Fruit fly (Drosophila melanogaster) whole organism, prepupa: Measurements from ENCODE around the gene CG45049.

Experiments
- Blimp-1 ChIP-seq: fragments of 200-800 bp; sonication (Bioruptor generic); optimal IDR thresholded peaks from 3 replicates; lab custom pipeline; 2017; ENCODE audit warnings: missing biosample characterization, missing genetic modification characterization, mild to moderate bottlenecking, moderate library complexity, missing genetic modification reagents
- CG10669 ChIP-seq: fragments of 200-800 bp; sonication (Bioruptor generic); optimal IDR thresholded peaks from 3 replicates; lab custom pipeline; 2018; ENCODE audit warnings: missing biosample characterization, mild to moderate bottlenecking, missing genetic modification characterization, moderate library complexity
- CG11294 ChIP-seq: fragments of 200-800 bp; sonication (Bioruptor generic); IDR thresholded peaks from 2 replicates; pipeline ENCODE4 v1.3.6; 2022; ENCODE audit warnings: missing biosample characterization, missing genetic modification characterization
- CG11762 ChIP-seq: fragments of 200-800 bp; sonication (Bioruptor generic); optimal IDR thresholded peaks from 3 replicates; lab custom pipeline; 2016; ENCODE audit warnings: missing biosample characterization, missing genetic modification characterization; ENCODE audit not compliant: insufficient read depth
- CG11902 ChIP-seq: fragments of 200-800 bp; sonication (Bioruptor generic); optimal IDR thresholded peaks from 3 replicates; lab custom pipeline; 2016; ENCODE audit warnings: missing biosample characterization, missing genetic modification characterization
- CG15336 ChIP-seq: fragments of 200-800 bp; sonication (Bioruptor generic); IDR thresholded peaks from 2 replicates; pipeline ENCODE4 v1.3.6; 2022; ENCODE audit warnings: missing biosample characterization, missing genetic modification characterization
- CG1621 ChIP-seq: fragments of 200-800 bp; sonication (Bioruptor generic); optimal IDR thresholded peaks from 3 replicates; lab custom pipeline; 2018; ENCODE audit warnings: missing biosample characterization, mild to moderate bottlenecking, missing genetic modification characterization
- CG3032 ChIP-seq: fragments of 200-800 bp; optimal IDR thresholded peaks from 2 replicates; lab custom pipeline; 2019; ENCODE audit warnings: missing biosample characterization, mild to moderate bottlenecking, missing genetic modification characterization, moderate library complexity
- CG32006 ChIP-seq: fragments of 200-800 bp; sonication (Bioruptor generic); optimal IDR thresholded peaks from 3 replicates; lab custom pipeline; 2017; ENCODE audit warnings: missing biosample characterization, mild to moderate bottlenecking, missing genetic modification characterization
- CG4318 ChIP-seq: fragments of 200-800 bp; sonication (Bioruptor generic); optimal IDR thresholded peaks from 3 replicates; lab custom pipeline; 2017; ENCODE audit warnings: missing biosample characterization, mild to moderate bottlenecking, missing genetic modification characterization
- CG6276 ChIP-seq: fragments of 200-800 bp; sonication (Bioruptor generic); optimal IDR thresholded peaks from 2 replicates; lab custom pipeline; 2017; ENCODE audit warnings: missing biosample characterization, mild to moderate bottlenecking, missing genetic modification characterization
- CG6792 ChIP-seq: fragments of 200-800 bp; sonication (Bioruptor generic); optimal IDR thresholded peaks from 3 replicates; lab custom pipeline; 2016; ENCODE audit warnings: missing biosample characterization, missing genetic modification characterization
- CG6808 ChIP-seq: fragments of 200-800 bp; sonication (Bioruptor generic); optimal IDR thresholded peaks from 3 replicates; lab custom pipeline; 2017; ENCODE audit warnings: missing biosample characterization, missing genetic modification characterization, mild to moderate bottlenecking, moderate library complexity, missing genetic modification reagents
- CG6854 ChIP-seq: fragments of 200-800 bp; sonication (Bioruptor generic); optimal IDR thresholded peaks from 2 replicates; lab custom pipeline; 2017; ENCODE audit warnings: missing biosample characterization, mild to moderate bottlenecking, missing genetic modification characterization
- CG8119 ChIP-seq: fragments of 200-800 bp; sonication (Bioruptor generic); IDR thresholded peaks from 3 replicates; pipeline ENCODE4 v1.3.6; 2022; ENCODE audit warnings: missing biosample characterization, missing genetic modification characterization
- CG8319 ChIP-seq: fragments of 200-800 bp; sonication (Bioruptor generic); optimal IDR thresholded peaks from 3 replicates; lab custom pipeline; 2016; ENCODE audit warnings: missing biosample characterization, missing genetic modification characterization
- CG8632 ChIP-seq: fragments of 200-800 bp; sonication (Bioruptor generic); optimal IDR thresholded peaks from 3 replicates; lab custom pipeline; 2016; ENCODE audit warnings: missing biosample characterization, missing genetic modification characterization
- Eip78C ChIP-seq: fragments of 200-800 bp; sonication (Bioruptor generic); peaks from one replicate; lab custom pipeline; 2016; ENCODE audit warnings: missing biosample characterization, missing genetic modification characterization
- Eip93F ChIP-seq: fragments of 200-800 bp; sonication (Bioruptor generic); optimal IDR thresholded peaks from 2 replicates; lab custom pipeline; 2016; ENCODE audit warnings: missing biosample characterization, mild to moderate bottlenecking, missing genetic modification characterization
- Ets21C ChIP-seq: fragments of 200-800 bp; sonication (Bioruptor generic); optimal IDR thresholded peaks from 3 replicates; lab custom pipeline; 2016; ENCODE audit warnings: missing biosample characterization, missing genetic modification characterization
- Ets96B ChIP-seq: fragments of 200-800 bp; optimal IDR thresholded peaks from 2 replicates; lab custom pipeline; 2019; ENCODE audit warnings: missing biosample characterization, mild to moderate bottlenecking, missing genetic modification characterization, moderate library complexity
- Gug ChIP-seq: fragments of 200-800 bp; sonication (Bioruptor generic); IDR thresholded peaks from 2 replicates; pipeline ENCODE4 v1.3.6; 2022; ENCODE audit warnings: missing biosample characterization, missing genetic modification characterization
- Hr39 ChIP-seq: fragments of 200-800 bp; sonication (Bioruptor generic); optimal IDR thresholded peaks from 2 replicates; lab custom pipeline; 2016; ENCODE audit warnings: missing biosample characterization, missing genetic modification characterization
- Met ChIP-seq: fragments of 200-800 bp; sonication (Bioruptor generic); optimal IDR thresholded peaks from 3 replicates; lab custom pipeline; 2016; ENCODE audit warnings: missing biosample characterization, missing genetic modification characterization
- Sox14 ChIP-seq: fragments of 200-800 bp; sonication (Bioruptor generic); optimal IDR thresholded peaks from 3 replicates; lab custom pipeline; 2016; ENCODE audit warnings: missing biosample characterization, missing genetic modification characterization
- Sox15 ChIP-seq: fragments of 200-800 bp; sonication (Bioruptor generic); optimal IDR thresholded peaks from 3 replicates; lab custom pipeline; 2016; ENCODE audit warnings: missing biosample characterization, missing genetic modification characterization
- acj6 ChIP-seq: fragments of 200-800 bp; sonication (Bioruptor generic); optimal IDR thresholded peaks from 3 replicates; lab custom pipeline; 2016; ENCODE audit warnings: missing biosample characterization, missing genetic modification characterization
- cyc ChIP-seq: fragments of 200-800 bp; sonication (Bioruptor generic); optimal IDR thresholded peaks from 3 replicates; lab custom pipeline; 2016; ENCODE audit warnings: missing biosample characterization, missing genetic modification characterization
- dac ChIP-seq: fragments of 200-800 bp; sonication (Bioruptor generic); optimal IDR thresholded peaks from 2 replicates; lab custom pipeline; 2017; ENCODE audit warnings: missing biosample characterization, mild to moderate bottlenecking, missing genetic modification characterization
- dsx ChIP-seq: fragments of 200-800 bp; optimal IDR thresholded peaks from 3 replicates; lab custom pipeline; 2019; ENCODE audit warnings: missing biosample characterization, mild to moderate bottlenecking, missing genetic modification characterization, moderate library complexity; ENCODE audit not compliant: poor library complexity, severe bottlenecking
- eg ChIP-seq: fragments of 200-800 bp; sonication (Bioruptor generic); IDR thresholded peaks from 3 replicates; pipeline ENCODE4 v1.3.6; 2022; ENCODE audit warnings: missing biosample characterization, missing genetic modification characterization
- esn ChIP-seq: fragments of 200-800 bp; sonication (Bioruptor generic); optimal IDR thresholded peaks from 2 replicates; lab custom pipeline; 2016; ENCODE audit warnings: missing biosample characterization, mild to moderate bottlenecking, missing genetic modification characterization, moderate library complexity
- fd85E ChIP-seq: fragments of 200-800 bp; sonication (Bioruptor generic); optimal IDR thresholded peaks from 3 replicates; lab custom pipeline; 2016; ENCODE audit warnings: missing biosample characterization, missing genetic modification characterization
- fkh ChIP-seq: fragments of 200-800 bp; sonication (Bioruptor generic); optimal IDR thresholded peaks from 3 replicates; lab custom pipeline; 2017; ENCODE audit warnings: missing biosample characterization, mild to moderate bottlenecking, missing genetic modification characterization, moderate library complexity
- lz ChIP-seq: fragments of 200-800 bp; sonication (Bioruptor generic); optimal IDR thresholded peaks from 3 replicates; lab custom pipeline; 2016; ENCODE audit warnings: missing biosample characterization, missing genetic modification characterization
- net ChIP-seq: fragments of 200-800 bp; sonication (Bioruptor generic); optimal IDR thresholded peaks from 3 replicates; lab custom pipeline; 2016; ENCODE audit warnings: missing biosample characterization, missing genetic modification characterization
- pdm3 ChIP-seq: fragments of 200-800 bp; sonication (Bioruptor generic); optimal IDR thresholded peaks from 3 replicates; lab custom pipeline; 2016; ENCODE audit warnings: missing biosample characterization, missing genetic modification characterization
- salr ChIP-seq, 2 experiments: fragments of 200-800 bp; sonication (Bioruptor generic); optimal IDR thresholded peaks; 3 replicates each; lab custom pipeline; 2016 to 2018; ENCODE audit warnings: missing biosample characterization in 2 of 2, missing genetic modification characterization in 2 of 2, mild to moderate bottlenecking in 1 of 2
- ss ChIP-seq, 2 experiments: fragments of 200-800 bp; sonication (Bioruptor generic); optimal IDR thresholded peaks; 2 replicates in 1 of 2; 3 replicates in 1 of 2; lab custom pipeline; 2017 to 2018; ENCODE audit warnings: mild to moderate bottlenecking in 2 of 2, missing biosample characterization in 2 of 2, missing genetic modification characterization in 2 of 2, moderate library complexity in 1 of 2
- svp ChIP-seq: fragments of 200-800 bp; sonication (Bioruptor generic); peaks from one replicate; lab custom pipeline; 2016; ENCODE audit warnings: missing biosample characterization, missing genetic modification characterization
- topi ChIP-seq: fragments of 200-800 bp; sonication (Bioruptor generic); optimal IDR thresholded peaks from 3 replicates; lab custom pipeline; 2016; ENCODE audit warnings: missing biosample characterization, missing genetic modification characterization
- vri ChIP-seq: fragments of 200-800 bp; sonication (Bioruptor generic); optimal IDR thresholded peaks from 3 replicates; lab custom pipeline; 2016; ENCODE audit warnings: missing biosample characterization, mild to moderate bottlenecking, missing genetic modification characterization

Gene CG45049

DNA sequence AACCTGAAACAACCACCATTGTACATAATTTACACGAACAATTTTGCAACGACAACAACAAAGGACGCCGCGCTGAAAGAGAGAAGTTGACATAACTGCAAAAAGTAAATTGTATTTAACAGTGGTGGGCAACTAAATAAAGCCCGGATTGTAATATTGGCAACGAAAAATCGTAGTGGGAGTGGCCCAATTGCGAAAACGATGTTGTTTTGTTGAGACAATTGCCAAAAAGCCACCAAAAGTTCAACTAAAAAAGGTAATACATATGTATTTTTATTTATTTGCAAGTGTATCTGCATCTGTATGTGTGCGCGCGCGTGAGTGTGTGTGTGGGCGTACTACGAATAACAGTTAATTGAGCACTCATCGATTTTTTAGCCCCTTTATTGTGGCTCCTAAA lies 24.3 kb downstream of the CG45049 start (continued):
- TF ChIP-seq dsx (no peak), CG3032 (no peak), Gug (GFP tag; lab: Robert Waterston, UW) (peak; percentile 47; the same call in 1 of the 2 replicates), dac (GFP tag; lab: Kevin White, UChicago) (peak; percentile 16), net (GFP tag; lab: Kevin White, UChicago) (no peak), CG11902 (GFP tag; lab: Kevin White, UChicago) (no peak), Met (GFP tag; lab: Kevin White, UChicago) (peak; percentile 36)

DNA sequence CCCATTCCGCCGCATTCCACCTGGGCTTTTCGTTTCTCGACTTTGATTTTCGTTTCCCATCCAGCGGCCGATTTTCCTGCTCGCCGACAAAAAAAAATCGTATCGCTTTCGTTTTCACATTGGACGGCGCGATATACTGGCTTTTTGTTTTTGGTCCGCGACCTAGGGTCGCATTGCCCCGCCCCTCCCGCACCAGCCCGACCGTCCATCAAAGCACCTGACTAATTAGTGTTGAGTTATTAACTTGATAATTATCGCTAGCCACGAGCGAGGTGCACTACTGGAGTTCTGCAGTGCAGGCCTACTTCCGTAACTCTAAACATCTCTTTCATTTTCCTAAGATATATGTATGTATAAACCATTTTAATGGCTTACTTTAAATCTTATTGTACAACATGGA lies 24.9 kb downstream of the CG45049 start:
- peak; percentile 69 for TF ChIP-seq svp
- TF ChIP-seq Blimp-1, result no peak

DNA sequence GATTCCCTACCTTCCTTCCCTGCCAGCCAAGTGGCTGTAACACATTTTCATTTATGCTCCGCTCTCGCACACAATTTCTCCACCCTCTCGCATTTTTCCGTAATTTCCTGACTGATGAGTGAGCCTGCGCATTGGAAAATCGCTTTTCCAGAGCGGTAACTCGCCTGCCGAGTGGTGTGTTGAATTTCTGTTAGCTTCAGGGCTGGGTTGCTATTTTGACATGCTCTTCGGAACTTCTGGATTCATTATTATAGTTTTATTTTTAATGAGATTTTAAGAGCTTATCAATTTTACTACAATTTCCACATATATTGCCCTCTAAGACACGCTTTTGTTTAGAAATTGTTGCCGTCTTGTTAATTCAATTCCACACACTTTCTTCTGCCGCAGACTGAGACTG lies 26.2 kb downstream of the CG45049 start:
- TF ChIP-seq Eip93F (GFP tag; lab: Kevin White, UChicago), result no peak
- peak; percentile 35 for TF ChIP-seq svp
- TF ChIP-seq eg (GFP tag; lab: Robert Waterston, UW), result 0 out of 3 replicates have a peak, but pooled peaks have one; percentile 12
- TF ChIP-seq Met (GFP tag; lab: Kevin White, UChicago), result no peak
- no peak for TF ChIP-seq pdm3
- TF ChIP-seq Eip78C (GFP tag; lab: Kevin White, UChicago), result peak; percentile 21
- TF ChIP-seq vri (GFP tag; lab: Kevin White, UChicago), result no peak
- TF ChIP-seq, all 60 proteins: peak for 3

DNA sequence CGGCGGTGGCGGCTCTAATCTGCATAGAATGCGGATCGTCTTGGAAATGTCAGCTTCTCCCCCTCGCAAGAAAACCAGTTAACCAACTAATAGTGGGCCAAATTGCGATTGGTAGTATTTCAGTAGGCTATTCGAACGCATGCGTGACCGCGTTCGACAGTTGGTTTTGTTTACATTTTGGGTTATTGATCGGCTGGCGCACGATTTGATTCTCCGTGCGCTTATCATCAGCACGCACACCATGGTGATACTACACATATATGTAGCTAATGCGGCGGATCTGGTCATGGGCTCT lies 26.8 kb downstream of the CG45049 start:
- TF ChIP-seq CG1621 (tag; lab: Kevin White, UChicago), result no peak
- TF ChIP-seq fkh, result peak; percentile 71
- TF ChIP-seq CG6276 (GFP tag; lab: Kevin White, UChicago), result no peak
- no peak for TF ChIP-seq Gug (GFP tag; lab: Robert Waterston, UW)
- no peak for TF ChIP-seq CG32006 (GFP tag; lab: Kevin White, UChicago)
- no peak for TF ChIP-seq CG8119 (GFP tag; lab: Robert Waterston, UW)
- no peak for TF ChIP-seq CG6792 (GFP tag; lab: Kevin White, UChicago)
- TF ChIP-seq Sox15, result no peak
- TF ChIP-seq CG8632 (GFP tag; lab: Kevin White, UChicago), result no peak
- TF ChIP-seq lz (GFP tag; lab: Kevin White, UChicago), result no peak
- TF ChIP-seq CG10669 (GFP tag; lab: Kevin White, UChicago), result no peak
- TF ChIP-seq ss (GFP tag; optimal IDR thresholded peaks at IDR 0.05; lab: Kevin White, UChicago), result peak in 1 of 2 experiments; percentile 38
- no peak for TF ChIP-seq CG6808 (GFP tag; lab: Kevin White, UChicago)
- no peak for TF ChIP-seq Ets96B
- TF ChIP-seq salr (GFP tag; optimal IDR thresholded peaks at IDR 0.05; lab: Kevin White, UChicago), result no peak
- no peak for TF ChIP-seq Sox14
- TF ChIP-seq, all 60 proteins: peak for 2

DNA sequence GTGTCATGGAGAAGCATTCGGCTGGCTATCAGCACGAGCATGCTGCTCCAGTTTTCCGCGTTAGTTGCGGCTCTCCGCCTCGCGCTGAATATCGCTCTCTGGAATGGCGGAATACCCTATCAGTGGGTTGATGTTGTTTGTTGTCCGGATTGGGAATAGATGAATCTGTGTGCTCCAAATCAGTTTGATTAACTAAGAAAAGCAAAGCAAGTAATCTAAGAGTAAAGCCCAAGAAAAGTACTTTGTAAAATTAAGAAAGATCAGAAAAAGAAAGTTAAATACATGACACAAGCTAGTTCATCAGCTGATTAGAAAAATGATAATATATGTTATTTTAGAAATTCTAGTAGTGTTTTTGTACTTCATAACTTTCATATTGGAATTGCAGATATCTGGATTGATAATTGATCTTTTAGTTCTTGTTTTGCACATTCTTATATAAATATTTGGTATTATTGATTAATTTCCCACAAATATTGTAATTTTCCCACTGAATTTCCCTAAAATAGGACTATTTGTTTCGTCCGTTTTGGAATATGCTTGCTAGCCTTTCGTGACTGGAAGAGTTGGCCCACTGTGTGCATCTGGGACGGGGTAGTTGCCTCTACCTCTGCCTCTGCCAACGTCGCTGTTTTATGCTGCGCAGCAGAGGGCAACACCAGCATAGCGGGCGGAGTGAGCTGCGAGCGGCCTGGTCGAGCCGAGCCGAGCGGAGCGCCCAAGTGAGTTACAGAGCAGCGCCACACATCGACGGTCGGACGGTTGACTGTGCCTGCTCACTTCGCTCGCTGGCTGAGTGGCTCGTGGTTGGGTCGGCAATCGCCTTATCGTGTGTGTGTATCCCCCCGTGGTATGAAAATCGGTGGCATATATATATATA lies 27.4 kb downstream of the CG45049 start:
- TF ChIP-seq Eip93F (GFP tag; lab: Kevin White, UChicago), result no peak
- TF ChIP-seq topi (GFP tag; lab: Kevin White, UChicago), result no peak
- no peak for TF ChIP-seq acj6 (GFP tag; lab: Kevin White, UChicago)
- TF ChIP-seq CG6854, result no peak
- TF ChIP-seq CG11294 (GFP tag; lab: Robert Waterston, UW), result peak; percentile 13; the same call in 1 of the 2 replicates
- TF ChIP-seq Ets21C (GFP tag; lab: Kevin White, UChicago), result no peak
- TF ChIP-seq CG8319 (GFP tag; lab: Kevin White, UChicago), result no peak
- peak; percentile 78 for TF ChIP-seq Eip78C (GFP tag; lab: Kevin White, UChicago)
- no peak for TF ChIP-seq CG11762 (GFP tag; lab: Kevin White, UChicago)
- TF ChIP-seq pdm3, result no peak
- peak; percentile 55 for TF ChIP-seq CG6276 (GFP tag; lab: Kevin White, UChicago)
- TF ChIP-seq CG4318 (GFP tag; lab: Kevin White, UChicago), result peak; percentile 51
- 0 out of 2 replicates have a peak, but pooled peaks have one; percentile 22 for TF ChIP-seq Gug (GFP tag; lab: Robert Waterston, UW)
- TF ChIP-seq CG8632 (GFP tag; lab: Kevin White, UChicago), result no peak
- TF ChIP-seq CG15336 (GFP tag; lab: Robert Waterston, UW), result 0 out of 2 replicates have a peak, but pooled peaks have one; percentile 7
- no peak for TF ChIP-seq cyc (GFP tag; lab: Kevin White, UChicago)
- TF ChIP-seq Hr39 (GFP tag; lab: Kevin White, UChicago), result no peak
- TF ChIP-seq vri (GFP tag; lab: Kevin White, UChicago), result no peak
- TF ChIP-seq CG3032, result no peak
- no peak for TF ChIP-seq CG1621 (tag; lab: Kevin White, UChicago)
- TF ChIP-seq fd85E (GFP tag; lab: Kevin White, UChicago), result no peak
- TF ChIP-seq Ets96B, result no peak
- peak; percentile 14 for TF ChIP-seq esn (GFP tag; lab: Kevin White, UChicago)
